Fruit fly (Drosophila melanogaster): ENCODE results near the gene fid.

Gene fid

dm6 chr3R:25996197-25997005 is 26.5 kb downstream of the fid start, which contains the start of gene CG43116 (continued):
- TF ChIP-seq net (GFP tag; optimal IDR thresholded peaks at IDR 0.05) (peak; percentile 90), dac (GFP tag; optimal IDR thresholded peaks at IDR 0.05) (peak; percentile 62), Eip93F (GFP tag; optimal IDR thresholded peaks at IDR 0.05) (peak; percentile 84), Ets21C (GFP tag; optimal IDR thresholded peaks at IDR 0.05) (no peak), CG1621 (tag; optimal IDR thresholded peaks at IDR 0.05) (peak; percentile 94), CG6163 (GFP tag; IDR thresholded peaks at IDR 0.05) (peak; percentile 96), CG8632 (GFP tag; optimal IDR thresholded peaks at IDR 0.05) (peak; percentile 93), CG8119 (GFP tag; IDR thresholded peaks at IDR 0.05) (peak; percentile 90), eg (GFP tag; IDR thresholded peaks at IDR 0.05) (no peak; the same call in 2 of the 3 replicates), dsx (GFP tag; optimal IDR thresholded peaks at IDR 0.05; ENCODE audit: poor library complexity, severe bottlenecking) (peak; percentile 96), Sox15 (GFP tag; optimal IDR thresholded peaks at IDR 0.05) (peak; percentile 90), Blimp-1 (GFP tag; optimal IDR thresholded peaks at IDR 0.05) (peak; percentile 76), CG11294 (GFP tag; IDR thresholded peaks at IDR 0.05) (peak; percentile 66), CG10669 (GFP tag; optimal IDR thresholded peaks at IDR 0.05) (peak; percentile 96)

DNA sequence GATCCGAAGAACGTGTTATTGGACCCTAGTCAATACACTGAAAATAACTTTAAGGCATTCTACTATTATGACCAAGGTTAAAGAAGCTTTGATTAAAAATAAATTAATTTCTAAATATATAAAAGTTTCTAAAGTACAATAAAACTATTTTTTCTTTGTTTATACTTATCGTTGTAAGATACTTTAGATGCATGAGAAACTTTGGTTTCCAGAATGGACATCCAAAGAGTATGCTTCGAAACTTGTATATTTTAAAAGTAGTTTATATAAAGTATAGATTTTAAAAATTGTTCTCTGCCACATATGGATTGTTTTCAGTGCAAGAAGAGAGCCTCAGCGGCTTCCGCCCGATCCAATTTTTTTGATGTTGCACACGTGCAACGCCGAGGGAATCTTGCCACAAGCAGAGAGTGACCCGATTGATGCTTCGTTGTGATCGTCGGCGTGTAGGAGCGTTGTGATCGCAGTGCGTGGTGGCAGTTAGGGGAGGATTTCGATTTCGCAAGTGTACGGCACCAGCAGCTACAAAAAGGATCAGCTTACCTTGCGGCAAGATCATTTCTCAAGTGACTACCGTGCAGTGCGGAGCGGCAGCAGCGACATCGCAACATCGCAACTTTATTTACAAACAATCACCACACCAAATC is 27.3 kb downstream of the fid start:
- TF ChIP-seq Blimp-1 (GFP tag; optimal IDR thresholded peaks at IDR 0.05): peak; percentile 86
- TF ChIP-seq CG6163 (GFP tag; IDR thresholded peaks at IDR 0.05): peak; percentile 80
- TF ChIP-seq CG6276 (GFP tag; optimal IDR thresholded peaks at IDR 0.05): peak; percentile 57
- peak; percentile 66 for TF ChIP-seq CG31627 (GFP tag; optimal IDR thresholded peaks at IDR 0.05)
- peak; percentile 93 for TF ChIP-seq CG10669 (GFP tag; optimal IDR thresholded peaks at IDR 0.05)
- TF ChIP-seq Met (GFP tag; optimal IDR thresholded peaks at IDR 0.05): peak; percentile 89
- peak; percentile 75 for TF ChIP-seq CG4318 (GFP tag; optimal IDR thresholded peaks at IDR 0.05)
- TF ChIP-seq lz (GFP tag; optimal IDR thresholded peaks at IDR 0.05): peak; percentile 71
- peak; percentile 68 for TF ChIP-seq CG8319 (GFP tag; optimal IDR thresholded peaks at IDR 0.05)
- TF ChIP-seq pdm3 (GFP tag; optimal IDR thresholded peaks at IDR 0.05): peak; percentile 87
- peak; percentile 95 for TF ChIP-seq achi (GFP tag; optimal IDR thresholded peaks at IDR 0.05)
- peak; percentile 86 for TF ChIP-seq topi (GFP tag; optimal IDR thresholded peaks at IDR 0.05)
- peak; percentile 91 for TF ChIP-seq CG10631 (GFP tag; optimal IDR thresholded peaks at IDR 0.05)
- TF ChIP-seq svp (GFP tag): peak; percentile 78
- no peak for TF ChIP-seq fkh (GFP tag; optimal IDR thresholded peaks at IDR 0.05)
- peak; percentile 95 for TF ChIP-seq CG34406 (GFP tag; optimal IDR thresholded peaks at IDR 0.05)
- TF ChIP-seq CG11762 (GFP tag; optimal IDR thresholded peaks at IDR 0.05; ENCODE audit: insufficient read depth): peak; percentile 90
- TF ChIP-seq Hr39 (GFP tag; optimal IDR thresholded peaks at IDR 0.05): peak; percentile 57
- peak; percentile 75 for TF ChIP-seq cyc (GFP tag; optimal IDR thresholded peaks at IDR 0.05)
- TF ChIP-seq vri (GFP tag; optimal IDR thresholded peaks at IDR 0.05): peak; percentile 67
- peak; percentile 83 for TF ChIP-seq net (GFP tag; optimal IDR thresholded peaks at IDR 0.05)
- no peak for TF ChIP-seq Hr38 (GFP tag; optimal IDR thresholded peaks at IDR 0.05)
- peak; percentile 49 for TF ChIP-seq Eip93F (GFP tag; optimal IDR thresholded peaks at IDR 0.05)
- TF ChIP-seq CG7368 (GFP tag; optimal IDR thresholded peaks at IDR 0.05): peak; percentile 66
- peak; percentile 61; the same call in 1 of the 2 replicates for TF ChIP-seq Gug (GFP tag; IDR thresholded peaks at IDR 0.05)
- peak; percentile 64 for TF ChIP-seq CG1621 (tag; optimal IDR thresholded peaks at IDR 0.05)
- peak; percentile 72 for TF ChIP-seq CG6854 (GFP tag; optimal IDR thresholded peaks at IDR 0.05)
- peak; percentile 77 for TF ChIP-seq Sox102F (GFP tag; optimal IDR thresholded peaks at IDR 0.05)
- TF ChIP-seq CG6792 (GFP tag; optimal IDR thresholded peaks at IDR 0.05): peak; percentile 87
- peak; percentile 75 for TF ChIP-seq Eip75B (GFP tag; optimal IDR thresholded peaks at IDR 0.05)
- TF ChIP-seq CG15336 (GFP tag; IDR thresholded peaks at IDR 0.05): peak; percentile 80
- peak; percentile 89 to 97 for TF ChIP-seq ss (GFP tag; optimal IDR thresholded peaks at IDR 0.05)
- TF ChIP-seq fd59A (GFP tag; optimal IDR thresholded peaks at IDR 0.05): peak; percentile 92
- peak; percentile 94 for TF ChIP-seq CG9139 (GFP tag; optimal IDR thresholded peaks at IDR 0.05)
- TF ChIP-seq CG3919 (GFP tag; optimal IDR thresholded peaks at IDR 0.05): peak; percentile 94
- TF ChIP-seq CG11902 (GFP tag; optimal IDR thresholded peaks at IDR 0.05): peak; percentile 84
- TF ChIP-seq CG16779 (tag; optimal IDR thresholded peaks at IDR 0.05): peak; percentile 85
- TF ChIP-seq Ets96B (tag; optimal IDR thresholded peaks at IDR 0.05): peak; percentile 97
- TF ChIP-seq Eip78C (GFP tag): peak; percentile 98
